Worm (Caenorhabditis elegans) whole organism, late embryonic: Measurements from ENCODE around the gene cyp-13B2.

Experiments used
- C38D4.7 ChIP-seq: fragments of 200-800 bp; sonication (Bioruptor generic); optimal IDR thresholded peaks from 2 replicates; lab custom pipeline; 2018; ENCODE audit warnings: mild to moderate bottlenecking, missing genetic modification characterization, moderate library complexity, missing compliant biosample characterization
- F13H6.1 ChIP-seq: sonication (generic microtip); optimal IDR thresholded peaks from 2 replicates; lab custom pipeline; 2016; ENCODE audit warnings: missing genetic modification characterization, missing compliant biosample characterization
- K02D7.2 ChIP-seq: sonication (generic microtip); optimal IDR thresholded peaks from 2 replicates; lab custom pipeline; 2017; ENCODE audit warnings: mild to moderate bottlenecking, missing genetic modification characterization, missing compliant biosample characterization
- T23F11.4 ChIP-seq: fragments of 200-800 bp; sonication (Bioruptor generic); optimal IDR thresholded peaks from 2 replicates; lab custom pipeline; 2018; ENCODE audit warnings: mild to moderate bottlenecking, missing genetic modification characterization, missing compliant biosample characterization
- Y22D7AL.16 ChIP-seq: sonication (generic microtip); optimal IDR thresholded peaks from 2 replicates; lab custom pipeline; 2016; ENCODE audit warnings: missing genetic modification characterization, missing compliant biosample characterization
- ahr-1 ChIP-seq: sonication (generic microtip); optimal IDR thresholded peaks from 2 replicates; lab custom pipeline; 2016; ENCODE audit warnings: missing genetic modification characterization, missing compliant biosample characterization
- ceh-14 ChIP-seq: sonication (generic microtip); optimal IDR thresholded peaks from 2 replicates; lab custom pipeline; 2016; ENCODE audit warnings: missing genotype, missing genetic modification characterization, missing compliant biosample characterization
- ceh-18 ChIP-seq: sonication (generic microtip); optimal IDR thresholded peaks from 2 replicates; lab custom pipeline; 2016; ENCODE audit warnings: missing genetic modification characterization, missing compliant biosample characterization
- ceh-19 ChIP-seq: fragments of 200-800 bp; sonication (Bioruptor generic); optimal IDR thresholded peaks from 2 replicates; lab custom pipeline; 2018; ENCODE audit warnings: mild to moderate bottlenecking, missing genetic modification characterization, missing compliant biosample characterization
- ceh-2 ChIP-seq: sonication (generic microtip); optimal IDR thresholded peaks from 2 replicates; lab custom pipeline; 2016; ENCODE audit warnings: missing genotype, missing genetic modification characterization, missing compliant biosample characterization
- ceh-24 ChIP-seq: sonication (generic microtip); optimal IDR thresholded peaks from 2 replicates; lab custom pipeline; 2016; ENCODE audit warnings: mild to moderate bottlenecking, missing genetic modification characterization, missing compliant biosample characterization
- ceh-30 ChIP-seq: fragments of 150-350 bp; optimal IDR thresholded peaks from 2 replicates; lab custom pipeline; 2014; ENCODE audit warnings: missing biosample characterization, missing genetic modification characterization
- ceh-31 ChIP-seq: sonication (generic microtip); optimal IDR thresholded peaks from 2 replicates; lab custom pipeline; 2016; ENCODE audit warnings: missing genetic modification characterization, missing compliant biosample characterization
- ceh-34 ChIP-seq: sonication (generic microtip); optimal IDR thresholded peaks from 2 replicates; lab custom pipeline; 2016; ENCODE audit warnings: mild to moderate bottlenecking, missing genetic modification characterization, missing compliant biosample characterization
- ceh-45 ChIP-seq: fragments of 200-800 bp; sonication (Bioruptor generic); IDR thresholded peaks from 2 replicates; pipeline ENCODE4 v1.3.6; 2022; ENCODE audit warnings: missing genetic modification reagents, missing genetic modification characterization, missing compliant biosample characterization
- ceh-48 ChIP-seq: sonication (generic microtip); optimal IDR thresholded peaks from 2 replicates; lab custom pipeline; 2016; ENCODE audit warnings: missing genetic modification characterization, inconsistent platforms, missing compliant biosample characterization
- ceh-6 ChIP-seq: fragments of 200-800 bp; sonication (Bioruptor generic); optimal IDR thresholded peaks from 2 replicates; lab custom pipeline; 2018; ENCODE audit warnings: mild to moderate bottlenecking, missing genetic modification characterization, missing compliant biosample characterization
- dmd-4 ChIP-seq: sonication (generic microtip); optimal IDR thresholded peaks from 2 replicates; lab custom pipeline; 2016; ENCODE audit warnings: borderline replicate concordance, missing genetic modification characterization, missing compliant biosample characterization
- elt-2 ChIP-seq: sonication (generic microtip); optimal IDR thresholded peaks from 2 replicates; lab custom pipeline; 2016; ENCODE audit warnings: missing genetic modification reagents, missing genetic modification characterization, missing compliant biosample characterization
- elt-4 ChIP-seq: sonication (generic microtip); optimal IDR thresholded peaks from 2 replicates; lab custom pipeline; 2016; ENCODE audit warnings: missing genetic modification characterization, missing compliant biosample characterization
- ets-4 ChIP-seq: sonication (generic microtip); optimal IDR thresholded peaks from 2 replicates; lab custom pipeline; 2016; ENCODE audit warnings: missing genetic modification characterization, missing compliant biosample characterization
- fkh-10 ChIP-seq: fragments of 150-350 bp; optimal IDR thresholded peaks from 2 replicates; lab custom pipeline; 2014; ENCODE audit warnings: missing biosample characterization, missing genetic modification reagents, missing genetic modification characterization
- hlh-13 ChIP-seq: fragments of 200-800 bp; sonication (Bioruptor generic); optimal IDR thresholded peaks from 2 replicates; lab custom pipeline; 2018; ENCODE audit warnings: mild to moderate bottlenecking, missing genetic modification characterization, missing compliant biosample characterization
- hlh-15 ChIP-seq: sonication (generic microtip); optimal IDR thresholded peaks from 2 replicates; lab custom pipeline; 2016; ENCODE audit warnings: missing genetic modification characterization, missing compliant biosample characterization
- hlh-8 ChIP-seq: sonication (generic microtip); optimal IDR thresholded peaks from 2 replicates; lab custom pipeline; 2016; ENCODE audit warnings: missing genotype, missing genetic modification characterization, missing compliant biosample characterization
- madf-2 ChIP-seq: sonication (generic microtip); optimal IDR thresholded peaks from 2 replicates; lab custom pipeline; 2017; ENCODE audit warnings: missing genetic modification characterization, missing compliant biosample characterization
- nfya-1 ChIP-seq: sonication (generic microtip); optimal IDR thresholded peaks from 2 replicates; lab custom pipeline; 2017; ENCODE audit warnings: missing genetic modification characterization, mild to moderate bottlenecking, missing compliant biosample characterization, antibody characterized with exemption, moderate library complexity
- nhr-11 ChIP-seq: fragments of 150-350 bp; optimal IDR thresholded peaks from 2 replicates; lab custom pipeline; 2014; ENCODE audit warnings: missing biosample characterization, missing genetic modification characterization
- pat-9 ChIP-seq: fragments of 200-800 bp; sonication (Bioruptor generic); optimal IDR thresholded peaks from 2 replicates; lab custom pipeline; 2018; ENCODE audit warnings: mild to moderate bottlenecking, missing genetic modification characterization, moderate library complexity, missing compliant biosample characterization
- pax-1 ChIP-seq: fragments of 150-350 bp; optimal IDR thresholded peaks from 2 replicates; lab custom pipeline; 2014; ENCODE audit warnings: missing biosample characterization, missing genetic modification characterization
- pha-2 ChIP-seq: sonication (generic microtip); optimal IDR thresholded peaks from 2 replicates; lab custom pipeline; 2017; ENCODE audit warnings: mild to moderate bottlenecking, missing genetic modification characterization, missing compliant biosample characterization
- pha-4 ChIP-seq: fragments of 150-350 bp; optimal IDR thresholded peaks from 2 replicates; lab custom pipeline; 2018; ENCODE audit warnings: missing biosample characterization, missing genetic modification reagents, missing genetic modification characterization
- pros-1 ChIP-seq: fragments of 150-350 bp; optimal IDR thresholded peaks from 2 replicates; lab custom pipeline; 2014; ENCODE audit warnings: missing biosample characterization, missing genetic modification reagents, missing genetic modification characterization
- rnt-1 ChIP-seq: sonication (generic microtip); optimal IDR thresholded peaks from 2 replicates; lab custom pipeline; 2016; ENCODE audit warnings: missing genetic modification characterization, missing compliant biosample characterization
- sox-4 ChIP-seq: sonication (generic microtip); optimal IDR thresholded peaks from 2 replicates; lab custom pipeline; 2017; ENCODE audit warnings: mild to moderate bottlenecking, missing genetic modification characterization, inconsistent platforms, missing compliant biosample characterization
- ttx-3 ChIP-seq: sonication (generic microtip); optimal IDR thresholded peaks from 2 replicates; lab custom pipeline; 2016; ENCODE audit warnings: missing genetic modification reagents, missing genetic modification characterization, missing compliant biosample characterization
- zip-5 ChIP-seq: sonication (generic microtip); optimal IDR thresholded peaks from 2 replicates; lab custom pipeline; 2016; ENCODE audit warnings: missing genetic modification characterization, missing compliant biosample characterization

Gene cyp-13B2

DNA sequence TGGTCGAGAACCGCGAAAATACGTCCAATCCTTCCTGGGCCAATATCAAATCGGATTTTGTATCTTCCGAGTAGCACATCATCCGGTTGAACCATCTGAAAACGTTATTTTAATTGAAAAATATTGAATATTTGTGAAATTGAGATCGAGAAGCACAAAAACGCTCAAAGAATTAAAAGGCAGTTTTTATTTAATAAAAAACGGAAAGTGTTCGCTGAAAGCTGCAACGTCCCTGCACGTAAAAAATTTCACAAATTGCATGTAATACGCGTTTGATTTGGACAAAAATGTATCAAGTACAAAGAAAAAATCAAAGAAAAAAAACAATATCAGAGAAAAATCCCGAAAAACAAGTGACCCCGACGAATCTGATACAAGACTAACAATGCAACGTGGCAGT is 26.7 kb downstream of the cyp-13B2 start, which contains the start of gene E02H4.6:
Gene E02H4.6, minus strand, starts transcription at position 101 of the 400 bp plus-strand sequence.
- TF ChIP-seq dmd-4 (tag; lab: Kevin White, UChicago): no peak
- no peak for TF ChIP-seq ceh-19 (GFP tag; lab: Kevin White, UChicago)
- TF ChIP-seq Y22D7AL.16 (tag; lab: Kevin White, UChicago): no peak
- no peak for TF ChIP-seq madf-2 (tag; lab: Kevin White, UChicago)
- no peak for TF ChIP-seq ahr-1 (tag; lab: Kevin White, UChicago)
- no peak for TF ChIP-seq ceh-14 (tag; lab: Kevin White, UChicago)
- TF ChIP-seq hlh-8 (tag; lab: Kevin White, UChicago): no peak
- TF ChIP-seq pros-1: no peak
- no peak for TF ChIP-seq zip-5 (tag; lab: Kevin White, UChicago)
- TF ChIP-seq pha-2 (tag; lab: Kevin White, UChicago): no peak
- no peak for TF ChIP-seq ceh-45
- no peak for TF ChIP-seq ceh-18
- TF ChIP-seq nhr-11 (tag; lab: Kevin White, UChicago): no peak
- no peak for TF ChIP-seq pha-4 (tag; lab: Kevin White, UChicago)
- TF ChIP-seq sox-4 (tag; lab: Kevin White, UChicago): no peak
- TF ChIP-seq ceh-48 (tag; lab: Kevin White, UChicago): no peak
- no peak for TF ChIP-seq hlh-13 (GFP tag; lab: Kevin White, UChicago)
- no peak for TF ChIP-seq T23F11.4 (GFP tag; lab: Kevin White, UChicago)
- TF ChIP-seq elt-4 (tag; lab: Kevin White, UChicago): no peak

DNA sequence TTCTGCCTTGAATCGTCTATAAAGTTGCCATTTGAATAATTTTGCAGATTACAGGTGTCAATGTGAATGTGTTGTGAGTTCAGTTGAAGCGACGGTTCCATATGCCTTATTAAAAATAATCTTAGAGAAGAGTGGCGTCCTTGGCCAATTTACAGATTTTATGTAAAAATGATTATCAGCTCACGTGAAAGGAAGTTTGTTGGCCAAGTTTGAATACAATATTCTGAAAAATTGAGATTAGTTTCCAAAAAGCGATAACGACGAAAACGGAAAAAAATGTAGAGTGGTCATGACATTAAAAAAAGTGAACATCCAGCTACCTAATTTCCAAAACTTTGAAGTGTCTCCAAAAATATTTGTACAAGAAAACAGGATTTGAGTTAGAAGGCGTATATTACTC is 29.7 kb downstream of the cyp-13B2 start, which contains the start of gene E02H4.5:
Gene E02H4.5, minus strand, starts transcription at position 101 of the 400 bp plus-strand sequence.
- TF ChIP-seq K02D7.2 (tag; lab: Kevin White, UChicago) (no peak), hlh-15 (tag; lab: Kevin White, UChicago) (no peak), hlh-13 (GFP tag; lab: Kevin White, UChicago) (no peak), rnt-1 (tag; lab: Kevin White, UChicago) (no peak), zip-5 (tag; lab: Kevin White, UChicago) (no peak), ceh-2 (tag; lab: Kevin White, UChicago) (no peak), pros-1 (no peak), fkh-10 (GFP tag; lab: Kevin White, UChicago) (no peak), ceh-31 (tag; lab: Kevin White, UChicago) (no peak), sox-4 (tag; lab: Kevin White, UChicago) (no peak), ceh-6 (no peak), nfya-1 (tag; lab: Kevin White, UChicago) (no peak), ceh-48 (tag; lab: Kevin White, UChicago) (no peak), elt-2 (no peak), pax-1 (no peak), ceh-30 (tag; lab: Kevin White, UChicago) (no peak)

DNA sequence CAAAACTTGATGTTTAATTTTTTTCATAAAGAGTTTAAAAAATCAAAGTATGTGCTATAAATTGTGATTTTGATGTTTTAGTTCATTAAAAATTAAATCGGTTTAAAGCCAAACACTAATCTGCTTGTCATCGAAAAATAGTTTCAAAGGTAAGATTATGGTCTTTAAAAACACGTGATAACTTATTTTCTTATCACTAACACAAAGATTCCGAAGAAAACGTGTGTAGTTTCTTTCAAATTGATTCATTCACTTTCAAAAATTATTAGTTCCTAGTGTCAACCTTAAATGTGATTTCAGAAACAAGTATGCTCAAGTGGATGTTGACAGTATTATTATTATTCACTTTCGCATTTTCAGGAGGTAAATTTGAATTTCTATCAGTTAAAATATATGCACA is 30.6 kb downstream of the cyp-13B2 start, which contains the start of gene E02H4.7:
Gene E02H4.7, plus strand, starts transcription at position 301 of the 400 bp plus-strand sequence.
- TF ChIP-seq T23F11.4 (GFP tag; lab: Kevin White, UChicago) (no peak), C38D4.7 (no peak), ets-4 (tag; lab: Kevin White, UChicago) (no peak), ahr-1 (tag; lab: Kevin White, UChicago) (no peak), F13H6.1 (tag; lab: Kevin White, UChicago) (no peak), ceh-19 (GFP tag; lab: Kevin White, UChicago) (no peak), Y22D7AL.16 (tag; lab: Kevin White, UChicago) (no peak), pat-9 (no peak), ttx-3 (tag; lab: Kevin White, UChicago) (no peak), ceh-24 (tag; lab: Kevin White, UChicago) (no peak), fkh-10 (GFP tag; lab: Kevin White, UChicago) (no peak), ceh-34 (no peak)
